Worm (Caenorhabditis elegans) whole organism, young adult: ENCODE results near the gene sru-27.

Source experiments
- F39B2.1 ChIP-seq: fragments of 200-800 bp; sonication (Bioruptor generic); IDR thresholded peaks from 2 replicates; pipeline ENCODE4 v1.3.6; 2022; ENCODE audit warnings: missing genetic modification reagents, missing genetic modification characterization, missing compliant biosample characterization
- ceh-40 ChIP-seq: fragments of 200-800 bp; sonication (Bioruptor generic); IDR thresholded peaks from 2 replicates; pipeline ENCODE4 v1.3.6; 2022; ENCODE audit warnings: missing genetic modification characterization, missing compliant biosample characterization
- dpl-1 ChIP-seq: fragments of 150-350 bp; optimal IDR thresholded peaks from 2 replicates; lab custom pipeline; 2014; ENCODE audit warnings: missing biosample characterization, missing genetic modification reagents, missing genetic modification characterization
- ets-4 ChIP-seq: fragments of 200-800 bp; sonication (Bioruptor generic); optimal IDR thresholded peaks from 2 replicates; lab custom pipeline; 2018; ENCODE audit warnings: mild to moderate bottlenecking, missing genetic modification characterization, missing compliant biosample characterization
- ztf-22 ChIP-seq: fragments of 200-800 bp; sonication (Bioruptor generic); optimal IDR thresholded peaks from 2 replicates; lab custom pipeline; 2018; ENCODE audit warnings: mild to moderate bottlenecking, missing genetic modification characterization, moderate library complexity, missing compliant biosample characterization

DNA sequence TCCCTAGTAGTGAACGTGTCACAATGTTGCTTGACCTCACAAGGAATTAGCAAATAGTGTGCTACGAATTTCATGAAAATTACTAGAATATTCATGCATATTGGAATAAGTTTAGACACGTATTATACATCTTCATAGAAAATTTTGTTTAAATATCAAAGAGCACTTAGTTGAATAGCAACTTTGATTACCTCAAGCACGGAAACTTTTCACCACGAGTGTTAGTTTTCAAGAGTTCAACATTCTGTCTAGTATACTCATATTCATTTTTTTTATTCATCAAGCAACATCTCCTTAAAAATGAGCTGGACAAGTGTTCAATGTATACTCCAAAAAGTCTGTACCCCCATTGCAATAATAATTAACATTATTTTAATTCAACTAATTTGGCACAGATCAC, 23.2 kb downstream of the sru-27 start, which contains the start of gene str-243:
- TF ChIP-seq dpl-1 (GFP tag; lab: Kevin White, UChicago) (no peak), ceh-40 (no peak), ets-4 (GFP tag; lab: Kevin White, UChicago) (no peak), ztf-22 (GFP tag; lab: Kevin White, UChicago) (no peak), F39B2.1 (no peak)
